Worm (Caenorhabditis elegans) whole organism, young adult: ENCODE results near the gene dohh-1.
A peak's percentile ranks its signal among the peaks of the same experiment; 100 is the strongest.

Source experiments
- B0035.1 ChIP-seq: sonication (generic microtip); optimal IDR thresholded peaks from 2 replicates; lab custom pipeline; 2016; ENCODE audit warnings: missing genetic modification characterization, mild to moderate bottlenecking, missing compliant biosample characterization, missing genotype, missing genetic modification reagents
- B0261.1 ChIP-seq: sonication (generic microtip); optimal IDR thresholded peaks from 2 replicates; lab custom pipeline; 2016; ENCODE audit warnings: mild to moderate bottlenecking, missing genetic modification characterization, moderate library complexity, missing compliant biosample characterization
- C17E4.6 ChIP-seq: fragments of 200-800 bp; sonication (Bioruptor generic); IDR thresholded peaks from 2 replicates; pipeline ENCODE4 v1.3.6; 2022; ENCODE audit warnings: missing genetic modification reagents, missing genetic modification characterization, missing compliant biosample characterization
- F57C9.4 ChIP-seq: sonication (generic microtip); optimal IDR thresholded peaks from 2 replicates; lab custom pipeline; 2017; ENCODE audit warnings: mild to moderate bottlenecking, missing genetic modification characterization, missing compliant biosample characterization
- K11D2.4 ChIP-seq: fragments of 200-800 bp; sonication (Bioruptor generic); IDR thresholded peaks from 2 replicates; pipeline ENCODE4 v1.3.6; 2022; ENCODE audit warnings: missing genetic modification reagents, missing genetic modification characterization, missing compliant biosample characterization
- K12H6.12 ChIP-seq: fragments of 200-800 bp; sonication (Bioruptor generic); optimal IDR thresholded peaks from 2 replicates; lab custom pipeline; 2018; ENCODE audit warnings: mild to moderate bottlenecking, missing genetic modification characterization, missing compliant biosample characterization
- T07F8.4 ChIP-seq: sonication (generic microtip); optimal IDR thresholded peaks from 2 replicates; lab custom pipeline; 2016; ENCODE audit warnings: mild to moderate bottlenecking, missing genetic modification characterization, moderate library complexity, missing compliant biosample characterization
- Y56A3A.18 ChIP-seq: fragments of 200-800 bp; sonication (Bioruptor generic); IDR thresholded peaks from 2 replicates; pipeline ENCODE4 v1.3.6; 2022; ENCODE audit warnings: missing genetic modification reagents, missing genetic modification characterization, missing compliant biosample characterization
- Y79H2A.3 ChIP-seq: fragments of 200-800 bp; sonication (Bioruptor generic); conservative IDR thresholded peaks from 2 replicates; pipeline ENCODE4 v1.3.6; 2022; ENCODE audit warnings: missing genetic modification reagents, missing genetic modification characterization, missing compliant biosample characterization
- Y95B8A.8 ChIP-seq: fragments of 200-800 bp; sonication (Bioruptor generic); IDR thresholded peaks from 2 replicates; pipeline ENCODE4 v1.3.6; 2022; ENCODE audit warnings: missing genetic modification reagents, missing genetic modification characterization, missing compliant biosample characterization
- aptf-2 ChIP-seq: fragments of 200-800 bp; sonication (Bioruptor generic); conservative IDR thresholded peaks from 2 replicates; pipeline ENCODE4 v1.3.6; 2022; ENCODE audit warnings: missing genetic modification reagents, missing genetic modification characterization, missing compliant biosample characterization
- atf-7 ChIP-seq: sonication (generic microtip); optimal IDR thresholded peaks from 2 replicates; lab custom pipeline; 2017; ENCODE audit warnings: mild to moderate bottlenecking, missing genetic modification characterization, missing compliant biosample characterization
- attf-3 ChIP-seq: fragments of 200-800 bp; sonication (Bioruptor generic); conservative IDR thresholded peaks from 2 replicates; pipeline ENCODE4 v1.3.6; 2022; ENCODE audit warnings: missing genetic modification reagents, missing genetic modification characterization, missing compliant biosample characterization
- attf-5 ChIP-seq: fragments of 200-800 bp; sonication (Bioruptor generic); optimal IDR thresholded peaks from 2 replicates; lab custom pipeline; 2018; ENCODE audit warnings: mild to moderate bottlenecking, missing genetic modification characterization, missing compliant biosample characterization
- attf-6 ChIP-seq: fragments of 200-800 bp; sonication (Bioruptor generic); IDR thresholded peaks from 2 replicates; pipeline ENCODE4 v1.3.6; 2022; ENCODE audit warnings: missing genetic modification reagents, missing genetic modification characterization, missing compliant biosample characterization
- ceh-100 ChIP-seq: fragments of 200-800 bp; sonication (Bioruptor generic); IDR thresholded peaks from 2 replicates; pipeline ENCODE4 v1.3.6; 2022; ENCODE audit warnings: missing genetic modification reagents, missing genetic modification characterization, missing compliant biosample characterization
- ceh-58 ChIP-seq: fragments of 200-800 bp; sonication (Bioruptor generic); IDR thresholded peaks from 2 replicates; pipeline ENCODE4 v1.3.6; 2022; ENCODE audit warnings: missing genetic modification characterization, missing compliant biosample characterization
- dox-1 ChIP-seq: fragments of 200-800 bp; sonication (Bioruptor generic); IDR thresholded peaks from 2 replicates; pipeline ENCODE4 v1.3.6; 2022; ENCODE audit warnings: missing genetic modification reagents, missing genetic modification characterization, missing compliant biosample characterization
- dpl-1 ChIP-seq: fragments of 150-350 bp; optimal IDR thresholded peaks from 2 replicates; lab custom pipeline; 2014; ENCODE audit warnings: missing biosample characterization, missing genetic modification reagents, missing genetic modification characterization
- egl-18 ChIP-seq: fragments of 200-800 bp; sonication (Bioruptor generic); IDR thresholded peaks from 2 replicates; pipeline ENCODE4 v1.3.6; 2022; ENCODE audit warnings: missing genetic modification reagents, missing genetic modification characterization, missing compliant biosample characterization
- egrh-3 ChIP-seq: fragments of 200-800 bp; sonication (Bioruptor generic); IDR thresholded peaks from 2 replicates; pipeline ENCODE4 v1.3.6; 2022; ENCODE audit warnings: missing genetic modification reagents, missing genetic modification characterization, missing compliant biosample characterization
- ets-4 ChIP-seq: fragments of 200-800 bp; sonication (Bioruptor generic); optimal IDR thresholded peaks from 2 replicates; lab custom pipeline; 2018; ENCODE audit warnings: mild to moderate bottlenecking, missing genetic modification characterization, missing compliant biosample characterization
- gei-17 ChIP-seq: fragments of 200-800 bp; sonication (Bioruptor generic); optimal IDR thresholded peaks from 2 replicates; lab custom pipeline; 2018; ENCODE audit warnings: mild to moderate bottlenecking, missing genetic modification characterization, missing compliant biosample characterization
- hmg-20 ChIP-seq: fragments of 200-800 bp; sonication (Bioruptor generic); IDR thresholded peaks from 2 replicates; pipeline ENCODE4 v1.3.6; 2022; ENCODE audit warnings: missing genetic modification reagents, missing genetic modification characterization, missing compliant biosample characterization
- hrde-1 ChIP-seq: sonication (generic microtip); optimal IDR thresholded peaks from 2 replicates; lab custom pipeline; 2016; ENCODE audit warnings: missing genetic modification characterization, mild to moderate bottlenecking, missing compliant biosample characterization, moderate library complexity, missing genotype, missing genetic modification reagents, borderline replicate concordance
- hsf-1 ChIP-seq: fragments of 200-800 bp; sonication (Bioruptor generic); IDR thresholded peaks from 2 replicates; pipeline ENCODE4 v1.3.6; 2022; ENCODE audit warnings: missing genetic modification reagents, missing genetic modification characterization, missing compliant biosample characterization
- let-526 ChIP-seq: fragments of 200-800 bp; sonication (Bioruptor generic); IDR thresholded peaks from 2 replicates; pipeline ENCODE4 v1.3.6; 2022; ENCODE audit warnings: missing genetic modification reagents, missing genetic modification characterization, missing compliant biosample characterization
- lin-35 ChIP-seq, 3 experiments: fragments of 150-350 bp in 2 of 3; sonication (generic microtip) in 1 of 3; optimal IDR thresholded peaks; 2 replicates each; lab custom pipeline; 2014 to 2018; ENCODE audit warnings: missing biosample characterization in 3 of 3, missing genetic modification characterization in 3 of 3, missing genetic modification reagents in 3 of 3
- lin-40 ChIP-seq: sonication (generic microtip); optimal IDR thresholded peaks from 2 replicates; lab custom pipeline; 2016; ENCODE audit warnings: missing genetic modification characterization, mild to moderate bottlenecking, missing compliant biosample characterization, missing genotype, missing genetic modification reagents
- lin-54 ChIP-seq: fragments of 200-800 bp; sonication (Bioruptor generic); optimal IDR thresholded peaks from 2 replicates; lab custom pipeline; 2018; ENCODE audit warnings: mild to moderate bottlenecking, missing genetic modification characterization, missing compliant biosample characterization
- lir-1 ChIP-seq: fragments of 200-800 bp; sonication (Bioruptor generic); conservative IDR thresholded peaks from 2 replicates; pipeline ENCODE4 v1.3.6; 2022; ENCODE audit warnings: missing genetic modification reagents, missing genetic modification characterization, missing compliant biosample characterization
- madf-3 ChIP-seq: fragments of 200-800 bp; sonication (Bioruptor generic); IDR thresholded peaks from 2 replicates; pipeline ENCODE4 v1.3.6; 2022; ENCODE audit warnings: missing genetic modification reagents, missing genetic modification characterization, missing compliant biosample characterization
- madf-6 ChIP-seq: fragments of 200-800 bp; sonication (Bioruptor generic); IDR thresholded peaks from 2 replicates; pipeline ENCODE4 v1.3.6; 2022; ENCODE audit warnings: missing genetic modification reagents, missing genetic modification characterization, missing compliant biosample characterization
- mel-28 ChIP-seq: sonication (generic microtip); optimal IDR thresholded peaks from 2 replicates; lab custom pipeline; 2016; ENCODE audit warnings: borderline replicate concordance, mild to moderate bottlenecking, missing genetic modification characterization, missing compliant biosample characterization
- mes-4 ChIP-seq: sonication (generic microtip); optimal IDR thresholded peaks from 2 replicates; lab custom pipeline; 2016; ENCODE audit warnings: missing genotype, missing genetic modification characterization, missing compliant biosample characterization
- nfya-2 ChIP-seq: fragments of 200-800 bp; sonication (Bioruptor generic); IDR thresholded peaks from 2 replicates; pipeline ENCODE4 v1.3.6; 2022; ENCODE audit warnings: missing genetic modification reagents, missing genetic modification characterization, missing compliant biosample characterization
- nhr-120 ChIP-seq: fragments of 200-800 bp; sonication (Bioruptor generic); IDR thresholded peaks from 2 replicates; pipeline ENCODE4 v1.3.6; 2022; ENCODE audit warnings: missing genetic modification characterization, missing compliant biosample characterization
- nhr-179 ChIP-seq: sonication (generic microtip); optimal IDR thresholded peaks from 2 replicates; lab custom pipeline; 2016; ENCODE audit warnings: mild to moderate bottlenecking, missing genetic modification characterization, missing compliant biosample characterization
- nhr-27 ChIP-seq: fragments of 200-800 bp; sonication (Bioruptor generic); optimal IDR thresholded peaks from 2 replicates; lab custom pipeline; 2018; ENCODE audit warnings: mild to moderate bottlenecking, missing genetic modification characterization, moderate library complexity, missing compliant biosample characterization
- nhr-80 ChIP-seq: sonication (generic microtip); optimal IDR thresholded peaks from 2 replicates; lab custom pipeline; 2016; ENCODE audit warnings: missing genetic modification characterization, missing compliant biosample characterization
- pbrm-1 ChIP-seq: fragments of 200-800 bp; sonication (Bioruptor generic); IDR thresholded peaks from 2 replicates; pipeline ENCODE4 v1.3.6; 2022; ENCODE audit warnings: missing genetic modification reagents, missing genetic modification characterization, missing compliant biosample characterization
- pha-4 ChIP-seq: fragments of 150-350 bp; sonication (generic microtip); optimal IDR thresholded peaks from 2 replicates; lab custom pipeline; 2014; ENCODE audit warnings: missing biosample characterization, missing genetic modification reagents, missing genetic modification characterization
- rpc-1 ChIP-seq, 2 experiments: fragments of 150-350 bp in 1 of 2; sonication (generic microtip) in 1 of 2; optimal IDR thresholded peaks; 2 replicates each; lab custom pipeline; 2014 to 2018; ENCODE audit warnings: missing biosample characterization in 1 of 2, missing genetic modification characterization in 1 of 2, missing genetic modification reagents in 1 of 2, missing genotype in 1 of 2
- snpc-4 ChIP-seq, 5 experiments: fragments of 150-350 bp in 1 of 5; sonication (generic microtip) in 4 of 5; optimal IDR thresholded peaks; 2 replicates each; lab custom pipeline; 2014 to 2018; ENCODE audit warnings: missing genetic modification characterization in 5 of 5, missing biosample characterization in 3 of 5, antibody characterized with exemption in 2 of 5, mild to moderate bottlenecking in 2 of 5, missing compliant biosample characterization in 2 of 5, missing genotype in 2 of 5, moderate library complexity in 2 of 5, missing genetic modification reagents in 1 of 5
- sptf-2 ChIP-seq: fragments of 200-800 bp; sonication (Bioruptor generic); optimal IDR thresholded peaks from 2 replicates; lab custom pipeline; 2018; ENCODE audit warnings: mild to moderate bottlenecking, missing genetic modification characterization, missing compliant biosample characterization
- ztf-18 ChIP-seq: sonication (generic microtip); optimal IDR thresholded peaks from 2 replicates; lab custom pipeline; 2016; ENCODE audit warnings: missing genotype, mild to moderate bottlenecking, missing genetic modification characterization, missing compliant biosample characterization
- ztf-28 ChIP-seq: fragments of 200-800 bp; sonication (Bioruptor generic); IDR thresholded peaks from 2 replicates; pipeline ENCODE4 v1.3.6; 2022; ENCODE audit warnings: missing genetic modification reagents, missing genetic modification characterization, missing compliant biosample characterization
- ztf-3 ChIP-seq: fragments of 200-800 bp; sonication (Bioruptor generic); optimal IDR thresholded peaks from 2 replicates; lab custom pipeline; 2018; ENCODE audit warnings: mild to moderate bottlenecking, missing genetic modification characterization, missing compliant biosample characterization

The dohh-1 gene

DNA sequence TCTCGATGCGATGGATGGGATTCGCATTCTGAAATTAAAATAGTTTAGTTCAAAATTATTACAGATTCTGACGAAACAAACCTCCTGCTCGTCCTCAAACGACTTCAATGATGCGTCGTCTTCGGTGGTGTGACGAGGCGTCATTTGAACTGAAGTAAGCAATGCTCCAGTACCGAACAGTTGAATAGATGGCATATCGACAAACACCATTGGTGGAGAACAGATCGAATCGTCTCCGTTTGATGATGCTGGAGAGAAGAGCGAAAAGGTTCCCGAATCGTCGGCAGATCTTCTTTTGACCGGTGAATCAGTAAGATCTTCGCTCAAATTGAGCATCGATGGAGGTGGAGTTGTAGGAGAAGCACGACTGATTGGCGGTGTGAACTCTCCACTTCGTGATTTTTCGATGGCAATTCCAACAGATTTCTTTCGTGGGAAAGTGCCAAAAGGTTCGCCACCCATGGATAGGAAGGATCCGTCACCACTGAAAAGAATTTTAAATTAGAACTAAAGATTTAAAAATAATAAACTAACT, 35.3 kb upstream of the dohh-1 start (continued):
- TF ChIP-seq attf-3 (GFP tag; lab: Robert Waterston, UW) (no peak), mel-28 (tag; lab: Kevin White, UChicago) (no peak), madf-6 (GFP tag; lab: Robert Waterston, UW) (no peak), Y56A3A.18 (GFP tag; lab: Robert Waterston, UW) (no peak), ztf-28 (GFP tag; lab: Robert Waterston, UW) (no peak), aptf-2 (GFP tag; lab: Robert Waterston, UW) (no peak), hrde-1 (tag; lab: Kevin White, UChicago) (no peak), gei-17 (no peak), sptf-2 (GFP tag; lab: Kevin White, UChicago) (no peak), ceh-58 (no peak), rpc-1 (optimal IDR thresholded peaks at IDR 0.05; lab: Kevin White, UChicago) (no peak), rpc-1 (tag; optimal IDR thresholded peaks at IDR 0.05; lab: Kevin White, UChicago) (no peak), attf-5 (GFP tag; lab: Kevin White, UChicago) (no peak), pha-4 (tag; lab: Kevin White, UChicago) (no peak), F57C9.4 (tag; lab: Kevin White, UChicago) (no peak), lin-40 (tag; lab: Kevin White, UChicago) (no peak), hsf-1 (GFP tag; lab: Robert Waterston, UW) (no peak), lin-35 (GFP tag; optimal IDR thresholded peaks at IDR 0.05; lab: Kevin White, UChicago) (peak in 1 of 3 experiments; percentile 23), dox-1 (GFP tag; lab: Robert Waterston, UW) (no peak), B0261.1 (tag; lab: Kevin White, UChicago) (no peak), madf-3 (GFP tag; lab: Robert Waterston, UW) (0 out of 2 replicates have a peak, but pooled peaks have one; percentile 34), T07F8.4 (tag; lab: Kevin White, UChicago) (no peak), nhr-80 (tag; lab: Kevin White, UChicago) (no peak), ceh-100 (GFP tag; lab: Robert Waterston, UW) (no peak), ztf-18 (tag; lab: Kevin White, UChicago) (no peak), lin-54 (GFP tag; lab: Kevin White, UChicago) (no peak), snpc-4 (GFP tag; optimal IDR thresholded peaks at IDR 0.05; lab: Kevin White, UChicago) (no peak), snpc-4 (tag; optimal IDR thresholded peaks at IDR 0.05; lab: Kevin White, UChicago) (no peak), nhr-179 (tag; lab: Kevin White, UChicago) (no peak), nhr-120 (GFP tag; lab: Robert Waterston, UW) (no peak), C17E4.6 (GFP tag; lab: Robert Waterston, UW) (no peak), ets-4 (peak; percentile 19), atf-7 (tag; lab: Kevin White, UChicago) (no peak), Y95B8A.8 (GFP tag; lab: Robert Waterston, UW) (no peak), hmg-20 (GFP tag; lab: Robert Waterston, UW) (no peak), K12H6.12 (tag; lab: Kevin White, UChicago) (no peak), egl-18 (no peak), pbrm-1 (GFP tag; lab: Robert Waterston, UW) (no peak), lir-1 (GFP tag; lab: Robert Waterston, UW) (no peak; the same call in 1 of the 2 replicates), attf-6 (GFP tag; lab: Robert Waterston, UW) (no peak), Y79H2A.3 (GFP tag; lab: Robert Waterston, UW) (no peak), let-526 (GFP tag; lab: Robert Waterston, UW) (no peak), egrh-3 (no peak), mes-4 (tag; lab: Kevin White, UChicago) (no peak), B0035.1 (no peak), K11D2.4 (GFP tag; lab: Robert Waterston, UW) (peak; percentile 13; the same call in 1 of the 2 replicates), nhr-27 (no peak), ztf-3 (GFP tag; lab: Kevin White, UChicago) (no peak), dpl-1 (no peak), nfya-2 (GFP tag; lab: Robert Waterston, UW) (no peak)
